Fruit fly (Drosophila melanogaster) whole organism, embryonic: Measurements from ENCODE around the gene CG31089.

Experiments used
- Ada2b ChIP-seq: fragments of 200-800 bp; sonication (Bioruptor generic); IDR thresholded peaks from 2 replicates; pipeline ENCODE4 v1.3.6; 2022; ENCODE audit warnings: missing biosample characterization, missing genetic modification characterization
- Aef1 ChIP-seq: fragments of 200-800 bp; sonication (Bioruptor generic); IDR thresholded peaks from 3 replicates; pipeline ENCODE4 v1.3.6; 2022; ENCODE audit warnings: missing biosample characterization, missing genetic modification characterization
- Atf3 ChIP-seq: fragments of 200-800 bp; sonication (Bioruptor generic); optimal IDR thresholded peaks from 3 replicates; lab custom pipeline; 2016; ENCODE audit warnings: missing biosample characterization, missing genetic modification characterization
- BtbVII ChIP-seq: fragments of 200-800 bp; sonication (Bioruptor generic); optimal IDR thresholded peaks from 3 replicates; lab custom pipeline; 2017; ENCODE audit warnings: missing biosample characterization, mild to moderate bottlenecking, missing genetic modification characterization
- C15 ChIP-seq: fragments of 200-800 bp; sonication (Bioruptor generic); IDR thresholded peaks from 3 replicates; pipeline ENCODE4 v1.3.6; 2022; ENCODE audit warnings: missing biosample characterization, missing genetic modification characterization
- CG10209 ChIP-seq: fragments of 200-800 bp; sonication (Bioruptor generic); optimal IDR thresholded peaks from 3 replicates; lab custom pipeline; 2017; ENCODE audit warnings: missing biosample characterization, mild to moderate bottlenecking, missing genetic modification characterization, missing genetic modification reagents
- CG12391 ChIP-seq: fragments of 200-800 bp; sonication (Bioruptor generic); optimal IDR thresholded peaks from 3 replicates; lab custom pipeline; 2018; ENCODE audit warnings: missing biosample characterization, mild to moderate bottlenecking, missing genetic modification characterization, moderate library complexity
- CG13894 ChIP-seq: fragments of 200-800 bp; sonication (Bioruptor generic); optimal IDR thresholded peaks from 3 replicates; lab custom pipeline; 2018; ENCODE audit warnings: missing biosample characterization, mild to moderate bottlenecking, missing genetic modification characterization, moderate library complexity
- CG14014 ChIP-seq: fragments of 200-800 bp; sonication (Bioruptor generic); IDR thresholded peaks from 2 replicates; pipeline ENCODE4 v1.3.6; 2022; ENCODE audit warnings: missing biosample characterization, missing genetic modification characterization
- CG15269 ChIP-seq: fragments of 200-800 bp; sonication (Bioruptor generic); optimal IDR thresholded peaks from 2 replicates; lab custom pipeline; 2018; ENCODE audit warnings: missing biosample characterization, mild to moderate bottlenecking, missing genetic modification characterization, moderate library complexity
- CG15514 ChIP-seq: fragments of 200-800 bp; sonication (Bioruptor generic); optimal IDR thresholded peaks from 3 replicates; lab custom pipeline; 2017; ENCODE audit warnings: missing biosample characterization, missing genetic modification characterization, mild to moderate bottlenecking, moderate library complexity, missing genetic modification reagents
- CG15601 ChIP-seq: fragments of 200-800 bp; sonication (Bioruptor generic); optimal IDR thresholded peaks from 3 replicates; lab custom pipeline; 2019; ENCODE audit warnings: missing biosample characterization, mild to moderate bottlenecking, missing genetic modification characterization, moderate library complexity
- CG1647 ChIP-seq: fragments of 200-800 bp; sonication (Bioruptor generic); optimal IDR thresholded peaks from 3 replicates; lab custom pipeline; 2016; ENCODE audit warnings: missing biosample characterization, missing genetic modification characterization
- CG17359 ChIP-seq: fragments of 200-800 bp; sonication (Bioruptor generic); optimal IDR thresholded peaks from 3 replicates; lab custom pipeline; 2018; ENCODE audit warnings: missing biosample characterization, mild to moderate bottlenecking, missing genetic modification characterization, moderate library complexity
- CG2199 ChIP-seq: fragments of 200-800 bp; sonication (Bioruptor generic); IDR thresholded peaks from 3 replicates; pipeline ENCODE4 v1.3.6; 2022; ENCODE audit warnings: missing biosample characterization, missing genetic modification characterization
- CG31365 ChIP-seq: fragments of 200-800 bp; sonication (Bioruptor generic); optimal IDR thresholded peaks from 2 replicates; lab custom pipeline; 2018; ENCODE audit warnings: missing biosample characterization, mild to moderate bottlenecking, missing genetic modification characterization
- CG32532 ChIP-seq: fragments of 200-800 bp; sonication (Bioruptor generic); IDR thresholded peaks from 2 replicates; pipeline ENCODE4 v1.3.6; 2022; ENCODE audit warnings: missing biosample characterization, missing genetic modification characterization
- CG4404 ChIP-seq: fragments of 200-800 bp; sonication (Bioruptor generic); IDR thresholded peaks from 2 replicates; pipeline ENCODE4 v1.3.6; 2022; ENCODE audit warnings: missing biosample characterization, missing genetic modification characterization
- CG7786 ChIP-seq: fragments of 200-800 bp; sonication (Bioruptor generic); optimal IDR thresholded peaks from 2 replicates; lab custom pipeline; 2016; ENCODE audit warnings: missing biosample characterization, missing genetic modification characterization
- CG7839 ChIP-seq: fragments of 200-800 bp; sonication (Bioruptor generic); optimal IDR thresholded peaks from 3 replicates; lab custom pipeline; 2018; ENCODE audit warnings: missing biosample characterization, mild to moderate bottlenecking, missing genetic modification characterization, moderate library complexity
- CG8924 ChIP-seq: fragments of 200-800 bp; optimal IDR thresholded peaks from 3 replicates; lab custom pipeline; 2019; ENCODE audit warnings: missing biosample characterization, mild to moderate bottlenecking, missing genetic modification characterization, moderate library complexity
- CG9876 ChIP-seq: fragments of 200-800 bp; sonication (Bioruptor generic); optimal IDR thresholded peaks from 2 replicates; lab custom pipeline; 2016; ENCODE audit warnings: missing biosample characterization, missing genetic modification characterization
- Dad ChIP-seq: fragments of 200-800 bp; sonication (Bioruptor generic); optimal IDR thresholded peaks from 3 replicates; lab custom pipeline; 2016; ENCODE audit warnings: missing biosample characterization, missing genetic modification characterization
- Dbx ChIP-seq: fragments of 200-800 bp; sonication (Bioruptor generic); IDR thresholded peaks from 3 replicates; pipeline ENCODE4 v1.3.6; 2022; ENCODE audit warnings: missing biosample characterization, missing genetic modification characterization
- Ets65A ChIP-seq: fragments of 200-800 bp; sonication (Bioruptor generic); peaks from one replicate; lab custom pipeline; 2016; ENCODE audit warnings: missing biosample characterization, missing genetic modification characterization
- Gsc ChIP-seq: fragments of 200-800 bp; sonication (Bioruptor generic); IDR thresholded peaks from 2 replicates; pipeline ENCODE4 v1.3.6; 2022; ENCODE audit warnings: missing biosample characterization, missing genetic modification characterization
- Hr3 ChIP-seq: fragments of 200-800 bp; sonication (Bioruptor generic); optimal IDR thresholded peaks from 3 replicates; lab custom pipeline; 2016; ENCODE audit warnings: missing biosample characterization, missing genetic modification characterization
- Hr39 ChIP-seq: fragments of >200 bp; optimal IDR thresholded peaks from 2 replicates; lab custom pipeline; 2017
- MBD-R2 ChIP-seq: fragments of 200-800 bp; sonication (Bioruptor generic); IDR thresholded peaks from 2 replicates; pipeline ENCODE4 v1.3.6; 2022; ENCODE audit warnings: missing biosample characterization, missing genetic modification characterization
- Mrtf ChIP-seq: fragments of 200-800 bp; sonication (Bioruptor generic); IDR thresholded peaks from 3 replicates; pipeline ENCODE4 v1.3.6; 2022; ENCODE audit warnings: missing biosample characterization, missing genetic modification characterization
- Rfx ChIP-seq: fragments of 200-800 bp; sonication (Bioruptor generic); IDR thresholded peaks from 2 replicates; pipeline ENCODE4 v1.3.6; 2022; ENCODE audit warnings: missing biosample characterization, missing genetic modification characterization
- Rx ChIP-seq: fragments of 200-800 bp; sonication (Bioruptor generic); IDR thresholded peaks from 2 replicates; pipeline ENCODE4 v1.3.6; 2022; ENCODE audit warnings: missing biosample characterization, missing genetic modification characterization
- Trl ChIP-seq, 3 experiments: fragments of >200 bp in 2 of 3; fragments of 200-800 bp in 1 of 3; sonication (Bioruptor generic) in 1 of 3; optimal IDR thresholded peaks; 2 replicates in 1 of 3; 3 replicates in 2 of 3; lab custom pipeline; 2016 to 2017; ENCODE audit warnings: missing biosample characterization in 1 of 3, missing genetic modification characterization in 1 of 3
- ap ChIP-seq: fragments of 200-800 bp; sonication (Bioruptor generic); IDR thresholded peaks from 2 replicates; pipeline ENCODE4 v1.3.6; 2022; ENCODE audit warnings: missing biosample characterization, missing genetic modification characterization
- bowl ChIP-seq: fragments of 200-800 bp; sonication (Bioruptor generic); IDR thresholded peaks from 2 replicates; pipeline ENCODE4 v1.3.6; 2022; ENCODE audit warnings: missing biosample characterization, missing genetic modification characterization
- cad ChIP-seq: fragments of >200 bp; optimal IDR thresholded peaks from 2 replicates; lab custom pipeline; 2017; ENCODE audit warnings: missing biosample characterization, missing genetic modification characterization
- cas ChIP-seq: fragments of 200-800 bp; sonication (Bioruptor generic); IDR thresholded peaks from 2 replicates; pipeline ENCODE4 v1.3.6; 2022; ENCODE audit warnings: missing biosample characterization, missing genetic modification characterization
- cg ChIP-seq: fragments of 200-800 bp; sonication (Bioruptor generic); optimal IDR thresholded peaks from 3 replicates; lab custom pipeline; 2019; ENCODE audit warnings: missing biosample characterization, mild to moderate bottlenecking, missing genetic modification characterization, moderate library complexity
- dan ChIP-seq: fragments of 200-800 bp; sonication (Bioruptor generic); IDR thresholded peaks from 2 replicates; pipeline ENCODE4 v1.3.6; 2022; ENCODE audit warnings: missing biosample characterization, missing genetic modification characterization
- dpn ChIP-seq, 2 experiments: fragments of 200-800 bp; sonication (Bioruptor generic); optimal IDR thresholded peaks; 3 replicates each; lab custom pipeline; 2016; ENCODE audit warnings: missing biosample characterization in 2 of 2, missing genetic modification characterization in 2 of 2
- eve ChIP-seq, 2 experiments: fragments of >200 bp; optimal IDR thresholded peaks; 2 replicates each; lab custom pipeline; 2017; ENCODE audit warnings: missing biosample characterization in 2 of 2, missing genetic modification characterization in 2 of 2
- eyg ChIP-seq: fragments of 200-800 bp; sonication (Bioruptor generic); optimal IDR thresholded peaks from 3 replicates; lab custom pipeline; 2016; ENCODE audit warnings: missing biosample characterization, missing genetic modification characterization
- insv ChIP-seq, 2 experiments: fragments of 200-800 bp; sonication (Bioruptor generic); optimal IDR thresholded peaks; 3 replicates each; lab custom pipeline; 2016 to 2018; ENCODE audit warnings: missing biosample characterization in 2 of 2, missing genetic modification characterization in 2 of 2
- luna ChIP-seq: fragments of 200-800 bp; sonication (Bioruptor generic); optimal IDR thresholded peaks from 2 replicates; lab custom pipeline; 2016; ENCODE audit warnings: missing biosample characterization, missing genetic modification characterization
- psq ChIP-seq: fragments of 200-800 bp; sonication (Bioruptor generic); optimal IDR thresholded peaks from 2 replicates; lab custom pipeline; 2017; ENCODE audit warnings: missing biosample characterization, missing genetic modification characterization
- shn ChIP-seq: fragments of 200-800 bp; sonication (Bioruptor generic); optimal IDR thresholded peaks from 3 replicates; lab custom pipeline; 2016; ENCODE audit warnings: missing biosample characterization, missing genetic modification characterization
- sima ChIP-seq: fragments of 200-800 bp; sonication (Bioruptor generic); optimal IDR thresholded peaks from 2 replicates; lab custom pipeline; 2016; ENCODE audit warnings: missing biosample characterization, missing genetic modification characterization
- sna ChIP-seq: fragments of 200-800 bp; sonication (Bioruptor generic); IDR thresholded peaks from 2 replicates; pipeline ENCODE4 v1.3.6; 2022; ENCODE audit warnings: missing biosample characterization, missing genetic modification characterization; ENCODE audit not compliant: partially characterized antibody
- so ChIP-seq: fragments of 200-800 bp; sonication (Bioruptor generic); IDR thresholded peaks from 3 replicates; pipeline ENCODE4 v1.3.6; 2022; ENCODE audit warnings: missing biosample characterization, missing genetic modification characterization
- tna ChIP-seq: fragments of 200-800 bp; sonication (Bioruptor generic); IDR thresholded peaks from 2 replicates; pipeline ENCODE4 v1.3.6; 2022; ENCODE audit warnings: missing biosample characterization, missing genetic modification characterization; ENCODE audit not compliant: partially characterized antibody
- usp ChIP-seq: fragments of >200 bp; optimal IDR thresholded peaks from 2 replicates; lab custom pipeline; 2017; ENCODE audit warnings: missing biosample characterization, missing genetic modification characterization

CG31089 gene

dm6 chr3R:25888307-25889075 lies 14.0 kb upstream of the CG31089 start, which contains the start of gene Lnk (continued):
- no peak for TF ChIP-seq CG10209 (GFP tag; lab: Kevin White, UChicago)
- no peak for TF ChIP-seq Dad
- TF ChIP-seq luna = no peak
- TF ChIP-seq Dbx (GFP tag; lab: Robert Waterston, UW) = no peak
- no peak for TF ChIP-seq Ada2b
- 0 out of 2 replicates have a peak, but pooled peaks have one; percentile 21 for TF ChIP-seq CG14014 (GFP tag; lab: Robert Waterston, UW)
- TF ChIP-seq Rfx (GFP tag; lab: Robert Waterston, UW) = peak; percentile 61
- no peak for TF ChIP-seq CG4404
- TF ChIP-seq CG15514 (GFP tag; lab: Kevin White, UChicago) = peak; percentile 76
- no peak for TF ChIP-seq Hr39 (lab: Kevin White, UChicago)
- TF ChIP-seq CG1647 (GFP tag; lab: Kevin White, UChicago) = peak; percentile 2
- no peak for TF ChIP-seq Ets65A
- TF ChIP-seq insv (GFP tag; optimal IDR thresholded peaks at IDR 0.05; lab: Kevin White, UChicago) = peak in 1 of 2 experiments; percentile 71
- no peak; the same call in 1 of the 2 replicates for TF ChIP-seq MBD-R2 (GFP tag; lab: Robert Waterston, UW)
- no peak for TF ChIP-seq CG15269
- no peak for TF ChIP-seq dan
- TF ChIP-seq CG9876 (GFP tag; lab: Kevin White, UChicago) = no peak
- peak; percentile 18 for TF ChIP-seq shn (GFP tag; lab: Kevin White, UChicago)
- no peak for TF ChIP-seq Mrtf (GFP tag; lab: Robert Waterston, UW)
- TF ChIP-seq CG2199 (GFP tag; lab: Robert Waterston, UW) = no peak
- TF ChIP-seq Trl (optimal IDR thresholded peaks at IDR 0.05; lab: Kevin White, UChicago) = no peak
- TF ChIP-seq Trl (GFP tag; optimal IDR thresholded peaks at IDR 0.05; lab: Kevin White, UChicago) = no peak
- no peak for TF ChIP-seq eve (GFP tag; optimal IDR thresholded peaks at IDR 0.05; lab: Kevin White, UChicago)
- peak; percentile 33 for TF ChIP-seq CG15601 (tag; lab: Kevin White, UChicago)
- peak; percentile 98 for TF ChIP-seq cg (GFP tag; lab: Kevin White, UChicago)
- TF ChIP-seq cas (GFP tag; lab: Robert Waterston, UW) = no peak
- TF ChIP-seq bowl (GFP tag; lab: Robert Waterston, UW) = no peak
- no peak for TF ChIP-seq psq (GFP tag; lab: Kevin White, UChicago)
- TF ChIP-seq CG17359 (tag; lab: Kevin White, UChicago) = peak; percentile 3
- TF ChIP-seq C15 (GFP tag; lab: Robert Waterston, UW) = no peak
- TF ChIP-seq tna (GFP tag; lab: Robert Waterston, UW) = peak; percentile 81
- no peak for TF ChIP-seq Rx
- TF ChIP-seq eyg (GFP tag; lab: Kevin White, UChicago) = no peak
- TF ChIP-seq Aef1 (GFP tag; lab: Robert Waterston, UW) = peak; percentile 60; the same call in 2 of the 3 replicates
- TF ChIP-seq usp (GFP tag; lab: Kevin White, UChicago) = no peak
- TF ChIP-seq sima = no peak
- TF ChIP-seq Atf3 = no peak
- TF ChIP-seq Hr3 (GFP tag; lab: Kevin White, UChicago) = no peak
- TF ChIP-seq CG8924 (tag; lab: Kevin White, UChicago) = peak; percentile 57
- TF ChIP-seq ap (GFP tag; lab: Robert Waterston, UW) = no peak
- TF ChIP-seq CG7839 (tag; lab: Kevin White, UChicago) = no peak
- TF ChIP-seq CG31365 (tag; lab: Kevin White, UChicago) = peak; percentile 38
- TF ChIP-seq CG7786 (GFP tag; lab: Kevin White, UChicago) = no peak
- TF ChIP-seq Gsc (GFP tag; lab: Robert Waterston, UW) = no peak
- no peak for TF ChIP-seq CG32532 (GFP tag; lab: Robert Waterston, UW)
- TF ChIP-seq so (GFP tag; lab: Robert Waterston, UW) = no peak
- TF ChIP-seq dpn (GFP tag; optimal IDR thresholded peaks at IDR 0.05; lab: Kevin White, UChicago) = peak; percentile 10 to 33
- TF ChIP-seq sna (GFP tag; lab: Robert Waterston, UW) = peak; percentile 70
- no peak for TF ChIP-seq cad
- TF ChIP-seq CG13894 = no peak
- TF ChIP-seq BtbVII = no peak
- TF ChIP-seq CG12391 = peak; percentile 22
